Worm (Caenorhabditis elegans) whole organism, L2 larva: Measurements from ENCODE around the gene pitp-1.
A peak's percentile ranks its signal among the peaks of the same experiment; 100 is the strongest.

Experiments
- C34F6.9 ChIP-seq: fragments of 150-350 bp; optimal IDR thresholded peaks from 2 replicates; lab custom pipeline; 2014; ENCODE audit warnings: missing biosample characterization, missing genetic modification characterization
- F13H6.1 ChIP-seq: sonication (generic microtip); optimal IDR thresholded peaks from 2 replicates; lab custom pipeline; 2016; ENCODE audit warnings: missing genetic modification characterization, missing compliant biosample characterization
- R02D3.7 ChIP-seq: fragments of 150-350 bp; optimal IDR thresholded peaks from 2 replicates; lab custom pipeline; 2014; ENCODE audit warnings: missing biosample characterization, missing genetic modification characterization
- Y55F3AM.14 ChIP-seq: fragments of 200-800 bp; sonication (Bioruptor generic); optimal IDR thresholded peaks from 2 replicates; lab custom pipeline; 2018; ENCODE audit warnings: mild to moderate bottlenecking, missing genetic modification characterization, missing compliant biosample characterization
- alr-1 ChIP-seq: fragments of 150-350 bp; optimal IDR thresholded peaks from 2 replicates; lab custom pipeline; 2014; ENCODE audit warnings: missing biosample characterization, missing genetic modification characterization
- aly-2 ChIP-seq: fragments of 150-350 bp; optimal IDR thresholded peaks from 2 replicates; lab custom pipeline; 2014; ENCODE audit warnings: missing biosample characterization, missing genetic modification characterization
- blmp-1 ChIP-seq: sonication (generic microtip); optimal IDR thresholded peaks from 2 replicates; lab custom pipeline; 2017; ENCODE audit warnings: missing genetic modification characterization, mild to moderate bottlenecking, missing compliant biosample characterization, antibody characterized with exemption, moderate library complexity; ENCODE audit not compliant: insufficient read depth
- ceh-82 ChIP-seq: fragments of 150-350 bp; optimal IDR thresholded peaks from 2 replicates; lab custom pipeline; 2014; ENCODE audit warnings: missing biosample characterization, missing genetic modification characterization
- crh-2 ChIP-seq: sonication (generic microtip); optimal IDR thresholded peaks from 2 replicates; lab custom pipeline; 2017; ENCODE audit warnings: missing biosample characterization, missing genetic modification characterization
- dmd-4 ChIP-seq: sonication (generic microtip); optimal IDR thresholded peaks from 2 replicates; lab custom pipeline; 2017; ENCODE audit warnings: missing biosample characterization, missing genetic modification characterization
- elt-3 ChIP-seq: sonication (generic microtip); optimal IDR thresholded peaks from 2 replicates; lab custom pipeline; 2017; ENCODE audit warnings: missing biosample characterization, missing genetic modification characterization
- fos-1 ChIP-seq: fragments of 150-350 bp; optimal IDR thresholded peaks from 2 replicates; lab custom pipeline; 2014; ENCODE audit warnings: missing biosample characterization, missing genetic modification characterization
- lin-13 ChIP-seq: fragments of 150-350 bp; optimal IDR thresholded peaks from 2 replicates; lab custom pipeline; 2014; ENCODE audit warnings: missing biosample characterization, missing genetic modification reagents, missing genetic modification characterization
- lsy-2 ChIP-seq, 2 experiments: fragments of 150-350 bp in 1 of 2; sonication (generic microtip) in 1 of 2; optimal IDR thresholded peaks; 2 replicates each; lab custom pipeline; 2014 to 2017; ENCODE audit warnings: missing biosample characterization in 2 of 2, missing genetic modification characterization in 2 of 2
- mbf-1 ChIP-seq: sonication (generic microtip); optimal IDR thresholded peaks from 2 replicates; lab custom pipeline; 2017; ENCODE audit warnings: missing biosample characterization, missing genetic modification characterization
- mdl-1 ChIP-seq, 2 experiments: fragments of 150-350 bp in 1 of 2; sonication (generic microtip) in 1 of 2; optimal IDR thresholded peaks; 2 replicates each; lab custom pipeline; 2017; ENCODE audit warnings: missing biosample characterization in 2 of 2, missing genetic modification characterization in 2 of 2
- nhr-10 ChIP-seq: sonication (generic microtip); optimal IDR thresholded peaks from 2 replicates; lab custom pipeline; 2017; ENCODE audit warnings: missing biosample characterization, missing genetic modification characterization
- nhr-11 ChIP-seq: fragments of 150-350 bp; optimal IDR thresholded peaks from 2 replicates; lab custom pipeline; 2014; ENCODE audit warnings: missing biosample characterization, missing genetic modification characterization
- nhr-12 ChIP-seq: fragments of 150-350 bp; optimal IDR thresholded peaks from 2 replicates; lab custom pipeline; 2014; ENCODE audit warnings: missing biosample characterization, missing genetic modification characterization
- nhr-129 ChIP-seq: fragments of 150-350 bp; optimal IDR thresholded peaks from 2 replicates; lab custom pipeline; 2014; ENCODE audit warnings: missing biosample characterization, missing genetic modification characterization
- nhr-21 ChIP-seq: fragments of 150-350 bp; optimal IDR thresholded peaks from 2 replicates; lab custom pipeline; 2014; ENCODE audit warnings: missing biosample characterization, missing genetic modification characterization
- nhr-23 ChIP-seq: fragments of 150-350 bp; optimal IDR thresholded peaks from 2 replicates; lab custom pipeline; 2014; ENCODE audit warnings: missing biosample characterization, missing genetic modification reagents, missing genetic modification characterization
- nhr-237 ChIP-seq: fragments of 150-350 bp; optimal IDR thresholded peaks from 2 replicates; lab custom pipeline; 2014; ENCODE audit warnings: missing biosample characterization, missing genetic modification characterization
- nhr-25 ChIP-seq: fragments of 150-350 bp; sonication (generic microtip); optimal IDR thresholded peaks from 3 replicates; lab custom pipeline; 2014; ENCODE audit warnings: missing biosample characterization, missing genetic modification characterization
- peb-1 ChIP-seq: fragments of 150-350 bp; optimal IDR thresholded peaks from 2 replicates; lab custom pipeline; 2014; ENCODE audit warnings: missing biosample characterization, missing genetic modification characterization
- sem-4 ChIP-seq: fragments of 150-350 bp; optimal IDR thresholded peaks from 2 replicates; lab custom pipeline; 2014; ENCODE audit warnings: missing biosample characterization, missing genetic modification reagents, missing genetic modification characterization
- skn-1 ChIP-seq: sonication (generic microtip); optimal IDR thresholded peaks from 2 replicates; lab custom pipeline; 2017; ENCODE audit warnings: missing biosample characterization, missing genetic modification characterization
- sma-3 ChIP-seq: sonication (generic microtip); optimal IDR thresholded peaks from 2 replicates; lab custom pipeline; 2016; ENCODE audit warnings: missing genetic modification reagents, missing genetic modification characterization, missing compliant biosample characterization
- unc-39 ChIP-seq: fragments of 150-350 bp; optimal IDR thresholded peaks from 2 replicates; lab custom pipeline; 2014; ENCODE audit warnings: missing biosample characterization, missing genetic modification characterization
- unc-55 ChIP-seq: fragments of 150-350 bp; sonication (generic microtip); optimal IDR thresholded peaks from 3 replicates; lab custom pipeline; 2014; ENCODE audit warnings: missing biosample characterization, missing genetic modification reagents, missing genetic modification characterization
- unc-62 ChIP-seq: fragments of 150-350 bp; optimal IDR thresholded peaks from 2 replicates; lab custom pipeline; 2014; ENCODE audit warnings: missing biosample characterization, missing genetic modification reagents, missing genetic modification characterization
- zag-1 ChIP-seq: fragments of 150-350 bp; optimal IDR thresholded peaks from 2 replicates; lab custom pipeline; 2014; ENCODE audit warnings: missing biosample characterization, missing genetic modification characterization
- ztf-1 ChIP-seq: fragments of 200-800 bp; sonication (Bioruptor generic); conservative IDR thresholded peaks from 2 replicates; pipeline ENCODE4 v1.3.6; 2022; ENCODE audit warnings: missing genetic modification characterization, missing compliant biosample characterization

The pitp-1 gene

DNA sequence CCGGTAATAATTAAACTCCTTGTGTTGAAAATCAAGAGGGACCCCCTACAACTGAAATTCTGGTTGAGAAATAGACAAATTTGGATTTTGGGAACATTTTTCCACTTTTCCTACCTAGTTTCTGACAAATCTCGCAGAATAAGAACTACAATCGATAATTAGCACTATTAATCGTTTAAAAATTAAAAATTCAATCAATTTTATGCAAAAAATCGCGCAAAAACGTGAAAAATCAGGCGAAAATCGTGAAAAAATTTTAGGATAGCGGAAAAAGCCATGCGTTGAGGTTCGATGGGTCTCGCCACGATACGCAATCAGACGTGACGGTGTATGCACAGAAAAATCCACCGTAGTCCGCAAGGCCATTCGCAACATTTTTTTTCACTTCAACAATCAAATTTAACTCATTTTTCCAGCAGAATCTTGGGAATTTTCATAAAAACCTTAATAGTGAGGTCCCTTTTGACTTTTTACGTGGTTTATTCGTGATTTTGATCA lies 24.5 kb downstream of the pitp-1 start, which contains the start of gene lias-1 (continued):
- TF ChIP-seq zag-1 (tag; lab: Kevin White, UChicago) (peak; percentile 29), dmd-4 (tag; lab: Kevin White, UChicago) (no peak), nhr-23 (no peak), C34F6.9 (peak; percentile 92), lsy-2 (tag; optimal IDR thresholded peaks at IDR 0.05; lab: Kevin White, UChicago) (peak; percentile 91 to 98), sem-4 (tag; lab: Kevin White, UChicago) (peak; percentile 43), R02D3.7 (tag; lab: Kevin White, UChicago) (no peak)

DNA sequence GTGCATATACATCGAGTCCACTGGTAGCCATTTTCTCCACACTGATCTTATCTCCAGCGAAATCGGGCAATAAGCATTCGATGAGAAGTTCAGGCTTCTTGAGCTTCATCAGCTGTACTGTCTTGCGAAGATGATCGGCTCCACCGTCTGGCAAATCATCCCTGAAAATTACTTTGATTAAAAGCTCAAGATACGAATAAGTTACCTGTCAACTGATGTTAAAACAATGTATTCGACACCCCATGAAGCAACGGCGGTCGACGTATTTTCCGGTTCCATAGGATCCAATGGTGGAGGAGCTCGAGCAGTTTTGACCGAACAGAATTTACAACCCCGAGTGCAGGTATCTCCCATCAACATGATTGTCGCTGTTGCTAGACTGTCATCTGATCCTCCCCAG lies 25.4 kb downstream of the pitp-1 start:
- TF ChIP-seq Y55F3AM.14 (GFP tag; lab: Kevin White, UChicago) = no peak

DNA sequence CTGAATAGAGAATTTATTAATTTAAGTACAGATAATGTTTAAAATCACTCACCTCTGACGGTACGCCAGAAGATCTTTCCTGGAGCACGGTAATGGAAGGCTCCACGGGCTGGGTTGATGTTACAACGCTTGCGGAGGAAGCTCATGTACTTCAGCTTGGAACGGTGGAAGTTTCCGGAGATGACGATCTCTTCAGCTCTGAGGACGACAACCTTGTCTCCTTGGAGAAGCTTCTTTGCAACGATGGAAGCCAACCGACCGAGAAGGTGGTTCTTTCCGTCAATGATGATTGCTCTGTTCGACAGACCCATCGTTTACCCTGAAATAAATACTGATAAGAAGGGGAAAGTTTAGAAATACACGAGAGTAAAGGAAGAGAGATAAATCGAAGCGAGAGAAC lies 26.3 kb downstream of the pitp-1 start, which contains the start of gene rpl-16:
Gene rpl-16, minus strand, starts transcription at position 319 of the 400 bp plus-strand sequence.
- TF ChIP-seq peb-1 (tag; lab: Kevin White, UChicago) (no peak), nhr-237 (tag; lab: Kevin White, UChicago) (no peak), ztf-1 (GFP tag; lab: Robert Waterston, UW) (no peak), fos-1 (no peak), blmp-1 (tag; lab: Kevin White, UChicago) (no peak), ceh-82 (tag; lab: Kevin White, UChicago) (no peak), sem-4 (tag; lab: Kevin White, UChicago) (no peak)

DNA sequence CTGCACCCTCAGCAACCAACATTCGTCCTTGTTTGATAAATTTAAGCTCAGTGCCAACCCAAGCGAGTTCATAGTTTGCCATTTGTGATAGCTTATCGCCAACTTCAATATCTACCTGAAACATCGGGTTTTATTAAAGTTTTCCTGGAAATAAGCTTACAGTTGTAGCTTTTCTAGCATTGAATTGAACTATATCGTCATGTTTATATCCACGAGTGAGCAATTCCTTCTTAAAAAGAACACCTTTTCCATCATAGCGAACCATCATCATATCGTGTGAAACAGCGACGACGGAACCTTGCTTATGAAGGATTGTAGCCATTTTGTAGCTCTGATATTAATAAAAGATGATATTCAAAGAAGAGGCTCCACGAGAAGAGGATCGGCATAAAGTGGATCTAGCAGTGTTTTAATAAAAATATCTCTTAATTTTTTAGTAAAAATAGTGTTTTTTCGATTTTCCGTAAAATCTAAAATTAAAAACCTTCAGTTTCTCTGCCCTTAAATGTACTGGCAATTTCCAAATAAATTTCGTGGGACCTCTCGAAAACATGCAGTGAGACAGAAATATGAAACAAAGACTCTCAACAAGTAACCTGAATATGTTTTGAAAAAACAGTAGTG lies 27.3 kb downstream of the pitp-1 start, which contains the start of gene M01F1.8:
Gene M01F1.8, minus strand, starts transcription at position 335 of the 624 bp plus-strand sequence.
- TF ChIP-seq ceh-82 (tag; lab: Kevin White, UChicago) (no peak), sem-4 (tag; lab: Kevin White, UChicago) (no peak), unc-55 (GFP tag; lab: Kevin White, UChicago) (no peak), nhr-12 (tag; lab: Kevin White, UChicago) (no peak), peb-1 (tag; lab: Kevin White, UChicago) (no peak), skn-1 (tag; lab: Kevin White, UChicago) (no peak), aly-2 (tag; lab: Kevin White, UChicago) (no peak), nhr-129 (tag; lab: Kevin White, UChicago) (no peak), nhr-10 (no peak), mdl-1 (tag; optimal IDR thresholded peaks at IDR 0.05; lab: Kevin White, UChicago) (no peak), crh-2 (tag; lab: Kevin White, UChicago) (no peak), C34F6.9 (no peak)

DNA sequence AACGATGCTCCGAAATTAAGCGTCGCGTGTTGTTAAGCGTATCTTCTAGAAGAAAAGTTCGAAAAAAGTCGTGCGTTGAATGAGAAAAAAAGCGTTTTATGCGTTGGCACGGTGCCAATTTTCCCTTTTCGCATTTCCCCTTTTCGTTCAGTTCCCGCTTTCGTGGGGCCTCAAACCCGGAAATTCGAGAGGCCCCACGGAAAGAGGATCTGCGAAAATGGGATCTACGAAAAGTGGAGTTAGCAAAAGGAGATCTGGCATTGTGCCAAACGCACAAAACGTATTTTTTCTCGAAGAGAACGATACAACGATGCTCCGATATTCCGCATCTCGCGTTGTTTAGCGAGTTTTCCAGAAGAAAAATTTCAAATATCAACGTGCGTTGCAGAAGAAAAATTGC lies 29.7 kb downstream of the pitp-1 start:
- no peak for TF ChIP-seq C34F6.9
- TF ChIP-seq fos-1 = no peak
- no peak for TF ChIP-seq unc-39 (tag; lab: Kevin White, UChicago)
- TF ChIP-seq elt-3 (tag; lab: Kevin White, UChicago) = no peak
- TF ChIP-seq unc-55 (GFP tag; lab: Kevin White, UChicago) = peak; percentile 57
- no peak for TF ChIP-seq zag-1 (tag; lab: Kevin White, UChicago)
- no peak for TF ChIP-seq peb-1 (tag; lab: Kevin White, UChicago)
- no peak for TF ChIP-seq nhr-12 (tag; lab: Kevin White, UChicago)
- no peak for TF ChIP-seq alr-1 (tag; lab: Kevin White, UChicago)
- no peak for TF ChIP-seq lin-13
- TF ChIP-seq nhr-21 (tag; lab: Kevin White, UChicago) = no peak
- peak; percentile 5 for TF ChIP-seq sma-3
- no peak for TF ChIP-seq unc-62
- no peak for TF ChIP-seq dmd-4 (tag; lab: Kevin White, UChicago)
- TF ChIP-seq blmp-1 (tag; lab: Kevin White, UChicago) = no peak
- no peak for TF ChIP-seq nhr-11 (tag; lab: Kevin White, UChicago)
- TF ChIP-seq mbf-1 (tag; lab: Kevin White, UChicago) = no peak
- peak; percentile 16 for TF ChIP-seq F13H6.1 (tag; lab: Kevin White, UChicago)
- no peak for TF ChIP-seq nhr-10
- no peak for TF ChIP-seq nhr-237 (tag; lab: Kevin White, UChicago)
- no peak for TF ChIP-seq lsy-2 (tag; optimal IDR thresholded peaks at IDR 0.05; lab: Kevin White, UChicago)
- TF ChIP-seq nhr-25 (tag; lab: Kevin White, UChicago) = no peak
- TF ChIP-seq, all 48 proteins: peak for 3
